Worm (Caenorhabditis elegans) whole organism, early embryonic: ENCODE results near the gene cyn-9.

Source experiments
- B0310.2 ChIP-seq: sonication (generic microtip); optimal IDR thresholded peaks from 2 replicates; lab custom pipeline; 2016; ENCODE audit warnings: mild to moderate bottlenecking, missing genetic modification characterization, missing compliant biosample characterization
- F13C5.2 ChIP-seq: sonication (generic microtip); optimal IDR thresholded peaks from 2 replicates; lab custom pipeline; 2017; ENCODE audit warnings: mild to moderate bottlenecking, missing genetic modification characterization, inconsistent platforms, missing compliant biosample characterization
- aly-1 ChIP-seq: sonication (generic microtip); optimal IDR thresholded peaks from 2 replicates; lab custom pipeline; 2016; ENCODE audit warnings: missing genetic modification characterization, missing compliant biosample characterization
- ama-1 ChIP-seq: fragments of 150-350 bp; optimal IDR thresholded peaks from 2 replicates; lab custom pipeline; 2014
- ceh-13 ChIP-seq: fragments of 200-800 bp; sonication (Bioruptor generic); optimal IDR thresholded peaks from 2 replicates; lab custom pipeline; 2018; ENCODE audit warnings: mild to moderate bottlenecking, missing genetic modification characterization, missing compliant biosample characterization
- ceh-36 ChIP-seq: sonication (generic microtip); optimal IDR thresholded peaks from 2 replicates; lab custom pipeline; 2016; ENCODE audit warnings: missing genetic modification characterization, inconsistent platforms, missing compliant biosample characterization
- ets-7 ChIP-seq: sonication (generic microtip); optimal IDR thresholded peaks from 2 replicates; lab custom pipeline; 2016; ENCODE audit warnings: missing genotype, missing genetic modification characterization, missing compliant biosample characterization
- flt-1 ChIP-seq: fragments of 200-800 bp; sonication (Bioruptor generic); IDR thresholded peaks from 2 replicates; pipeline ENCODE4 v1.3.6; 2022; ENCODE audit warnings: missing genetic modification characterization, missing compliant biosample characterization
- hmbx-1 ChIP-seq: sonication (generic microtip); optimal IDR thresholded peaks from 2 replicates; lab custom pipeline; 2016; ENCODE audit warnings: mild to moderate bottlenecking, missing genetic modification characterization, missing compliant biosample characterization
- hmg-4 ChIP-seq: fragments of 200-800 bp; sonication (Bioruptor generic); optimal IDR thresholded peaks from 2 replicates; lab custom pipeline; 2018; ENCODE audit warnings: mild to moderate bottlenecking, missing genetic modification characterization, missing compliant biosample characterization
- hnd-1 ChIP-seq: sonication (generic microtip); optimal IDR thresholded peaks from 2 replicates; lab custom pipeline; 2016; ENCODE audit warnings: missing genetic modification characterization, missing compliant biosample characterization
- pes-1 ChIP-seq: fragments of 200-800 bp; sonication (Bioruptor generic); IDR thresholded peaks from 2 replicates; pipeline ENCODE4 v1.3.6; 2022; ENCODE audit warnings: missing genetic modification reagents, missing genetic modification characterization, missing compliant biosample characterization
- scrt-1 ChIP-seq: fragments of 200-800 bp; sonication (Bioruptor generic); IDR thresholded peaks from 2 replicates; pipeline ENCODE4 v1.3.6; 2022; ENCODE audit warnings: missing genetic modification characterization, missing compliant biosample characterization
- sea-1 ChIP-seq: fragments of 200-800 bp; sonication (Bioruptor generic); conservative IDR thresholded peaks from 2 replicates; pipeline ENCODE4 v1.3.6; 2022; ENCODE audit warnings: missing genetic modification characterization, missing compliant biosample characterization
- tbx-11 ChIP-seq: fragments of 200-800 bp; sonication (Bioruptor generic); IDR thresholded peaks from 2 replicates; pipeline ENCODE4 v1.3.6; 2022; ENCODE audit warnings: missing genetic modification characterization, missing compliant biosample characterization
- tbx-37 ChIP-seq: fragments of 200-800 bp; sonication (Bioruptor generic); conservative IDR thresholded peaks from 2 replicates; pipeline ENCODE4 v1.3.6; 2022; ENCODE audit warnings: missing genetic modification reagents, missing genetic modification characterization, missing compliant biosample characterization
- tra-4 ChIP-seq: sonication (generic microtip); optimal IDR thresholded peaks from 2 replicates; lab custom pipeline; 2017; ENCODE audit warnings: missing genetic modification characterization, missing compliant biosample characterization

Gene cyn-9

DNA sequence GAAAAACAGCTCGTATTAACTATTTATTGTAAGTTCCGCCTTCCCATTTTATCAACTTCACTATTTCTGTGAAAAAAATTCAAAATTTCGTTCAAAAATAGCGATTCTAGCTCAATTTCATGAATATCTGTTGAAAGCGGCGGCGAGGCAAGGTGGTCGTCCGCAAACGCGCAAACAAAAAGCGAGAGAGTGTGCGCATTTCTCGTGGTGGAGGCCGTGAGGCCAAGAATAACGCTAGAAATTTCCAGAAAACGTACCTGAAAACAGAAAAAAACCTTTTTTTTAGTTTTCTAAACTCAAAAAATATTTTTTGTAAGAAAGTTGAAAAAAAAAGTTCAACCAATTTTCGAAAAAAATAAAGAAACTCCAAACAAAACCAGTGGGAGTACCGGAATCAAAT, 2.3 kb downstream of the cyn-9 start:
- TF ChIP-seq scrt-1 (GFP tag; lab: Robert Waterston, UW), result peak; percentile 67; the same call in 1 of the 2 replicates

- TF ChIP-seq pes-1 (peak; percentile 66; the same call in 1 of the 2 replicates), sea-1 (peak; percentile 71)
Observed at ce11 chrIII:3695398-3695797, 4.0 kb downstream of the cyn-9 start.

- TF ChIP-seq tbx-11 (GFP tag; lab: Robert Waterston, UW) (no peak), hnd-1 (tag; lab: Kevin White, UChicago) (no peak), ceh-36 (tag; lab: Kevin White, UChicago) (no peak), ets-7 (tag; lab: Kevin White, UChicago) (no peak), ceh-13 (GFP tag; lab: Kevin White, UChicago) (no peak), pes-1 (no peak), aly-1 (tag; lab: Kevin White, UChicago) (no peak), scrt-1 (GFP tag; lab: Robert Waterston, UW) (no peak), ama-1 (lab: Kevin White, UChicago) (no peak), hmbx-1 (tag; lab: Kevin White, UChicago) (no peak), flt-1 (GFP tag; lab: Robert Waterston, UW) (no peak), hmg-4 (GFP tag; lab: Kevin White, UChicago) (no peak), tbx-37 (GFP tag; lab: Robert Waterston, UW) (no peak), B0310.2 (no peak), sea-1 (no peak), F13C5.2 (tag; lab: Kevin White, UChicago) (no peak), tra-4 (tag; lab: Kevin White, UChicago) (no peak)
Observed at ce11 chrIII:3694572-3694971, 4.9 kb downstream of the cyn-9 start, which contains the start of gene npr-15. Gene npr-15 (minus strand): TSS chrIII:3694672.

DNA sequence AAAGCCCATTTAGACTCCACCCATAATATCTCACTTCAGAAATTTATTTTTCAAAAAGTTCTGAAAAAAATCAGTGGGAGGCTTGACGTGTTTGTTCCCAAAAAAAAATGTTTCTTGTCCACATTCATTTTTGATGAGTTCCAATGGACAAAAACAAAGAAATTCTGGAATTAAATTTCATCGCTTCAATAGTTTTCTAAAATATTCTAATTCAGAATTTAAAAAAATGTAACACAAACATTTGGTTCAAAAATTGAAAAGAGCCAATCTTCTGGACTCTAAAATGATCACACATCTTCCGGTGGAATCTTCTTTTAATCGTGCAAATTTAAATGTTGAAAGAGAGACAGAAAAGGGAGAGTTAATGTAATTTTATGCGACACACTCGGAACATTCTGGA, 6.9 kb downstream of the cyn-9 start:
- TF ChIP-seq flt-1 (GFP tag; lab: Robert Waterston, UW) (no peak), hmg-4 (GFP tag; lab: Kevin White, UChicago) (no peak), ama-1 (lab: Kevin White, UChicago) (no peak), ets-7 (tag; lab: Kevin White, UChicago) (no peak), F13C5.2 (tag; lab: Kevin White, UChicago) (no peak), sea-1 (no peak), tbx-11 (GFP tag; lab: Robert Waterston, UW) (no peak), ceh-36 (tag; lab: Kevin White, UChicago) (no peak), hnd-1 (tag; lab: Kevin White, UChicago) (no peak), aly-1 (tag; lab: Kevin White, UChicago) (no peak), ceh-13 (GFP tag; lab: Kevin White, UChicago) (no peak), hmbx-1 (tag; lab: Kevin White, UChicago) (no peak), pes-1 (no peak), scrt-1 (GFP tag; lab: Robert Waterston, UW) (no peak), tra-4 (tag; lab: Kevin White, UChicago) (no peak), tbx-37 (GFP tag; lab: Robert Waterston, UW) (no peak), B0310.2 (no peak)

ce11 chrIII:3682869-3683403, 16.5 kb downstream of the cyn-9 start:
- TF ChIP-seq F13C5.2 (tag; lab: Kevin White, UChicago), result no peak
- TF ChIP-seq hmbx-1 (tag; lab: Kevin White, UChicago), result no peak
- TF ChIP-seq hnd-1 (tag; lab: Kevin White, UChicago), result no peak

ce11 chrIII:3681351-3681938, 18.0 kb downstream of the cyn-9 start:
- no peak for TF ChIP-seq sea-1
- TF ChIP-seq tbx-11 (GFP tag; lab: Robert Waterston, UW), result no peak
- no peak for TF ChIP-seq ceh-36 (tag; lab: Kevin White, UChicago)
- TF ChIP-seq hnd-1 (tag; lab: Kevin White, UChicago), result no peak
- no peak for TF ChIP-seq scrt-1 (GFP tag; lab: Robert Waterston, UW)
- no peak for TF ChIP-seq aly-1 (tag; lab: Kevin White, UChicago)
- no peak for TF ChIP-seq ets-7 (tag; lab: Kevin White, UChicago)
- TF ChIP-seq tbx-37 (GFP tag; lab: Robert Waterston, UW), result no peak
- no peak for TF ChIP-seq hmg-4 (GFP tag; lab: Kevin White, UChicago)
- TF ChIP-seq tra-4 (tag; lab: Kevin White, UChicago), result no peak
- no peak for TF ChIP-seq pes-1
- no peak for TF ChIP-seq ama-1 (lab: Kevin White, UChicago)

DNA sequence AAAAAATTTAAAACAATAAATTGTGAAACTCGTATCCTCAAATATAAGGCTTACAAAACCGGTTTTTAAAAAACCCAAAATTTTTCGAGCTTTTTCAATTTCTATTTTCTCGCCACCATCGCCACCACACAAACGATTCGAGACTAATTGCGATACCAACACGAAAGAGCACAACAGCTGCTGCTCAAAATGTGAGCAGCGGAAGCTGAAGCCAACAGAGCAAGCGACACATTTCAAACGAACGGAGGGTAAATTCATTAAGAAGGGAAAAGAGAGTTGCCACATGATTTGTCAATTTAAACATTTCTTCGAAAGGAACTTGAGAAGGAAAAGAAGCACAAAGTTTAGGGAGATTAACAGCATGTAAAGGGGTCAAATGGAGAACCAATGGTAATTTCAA, 20.4 kb downstream of the cyn-9 start:
- TF ChIP-seq B0310.2 (no peak), tra-4 (tag; lab: Kevin White, UChicago) (no peak), ceh-36 (tag; lab: Kevin White, UChicago) (no peak)

- TF ChIP-seq hnd-1 (tag; lab: Kevin White, UChicago), result no peak
- TF ChIP-seq F13C5.2 (tag; lab: Kevin White, UChicago), result no peak
- no peak for TF ChIP-seq pes-1
- peak; percentile 29 for TF ChIP-seq hmg-4 (GFP tag; lab: Kevin White, UChicago)
- no peak for TF ChIP-seq B0310.2
- TF ChIP-seq tbx-37 (GFP tag; lab: Robert Waterston, UW), result no peak
- 0 out of 2 replicates have a peak, but pooled peaks have one; percentile 12 for TF ChIP-seq flt-1 (GFP tag; lab: Robert Waterston, UW)
- TF ChIP-seq tra-4 (tag; lab: Kevin White, UChicago), result no peak
- no peak for TF ChIP-seq hmbx-1 (tag; lab: Kevin White, UChicago)
Observed at ce11 chrIII:3677378-3677777, 22.1 kb downstream of the cyn-9 start.
